Worm (Caenorhabditis elegans) whole organism, mixed stage, embryonic: ENCODE measurements around the gene wdr-60.

Experiments
- elt-3 ChIP-seq: fragments of 150-350 bp; optimal IDR thresholded peaks from 2 replicates; lab custom pipeline; 2014; ENCODE audit warnings: missing biosample characterization, missing genetic modification characterization
- mab-5 ChIP-seq: fragments of 150-350 bp; optimal IDR thresholded peaks from 2 replicates; lab custom pipeline; 2014; ENCODE audit warnings: missing biosample characterization, missing genetic modification characterization
- nhr-237 ChIP-seq: fragments of 150-350 bp; optimal IDR thresholded peaks from 2 replicates; lab custom pipeline; 2014; ENCODE audit warnings: missing biosample characterization, missing genetic modification characterization
- nhr-28 ChIP-seq: fragments of 150-350 bp; optimal IDR thresholded peaks from 2 replicates; lab custom pipeline; 2014; ENCODE audit warnings: missing biosample characterization, missing genetic modification characterization

DNA sequence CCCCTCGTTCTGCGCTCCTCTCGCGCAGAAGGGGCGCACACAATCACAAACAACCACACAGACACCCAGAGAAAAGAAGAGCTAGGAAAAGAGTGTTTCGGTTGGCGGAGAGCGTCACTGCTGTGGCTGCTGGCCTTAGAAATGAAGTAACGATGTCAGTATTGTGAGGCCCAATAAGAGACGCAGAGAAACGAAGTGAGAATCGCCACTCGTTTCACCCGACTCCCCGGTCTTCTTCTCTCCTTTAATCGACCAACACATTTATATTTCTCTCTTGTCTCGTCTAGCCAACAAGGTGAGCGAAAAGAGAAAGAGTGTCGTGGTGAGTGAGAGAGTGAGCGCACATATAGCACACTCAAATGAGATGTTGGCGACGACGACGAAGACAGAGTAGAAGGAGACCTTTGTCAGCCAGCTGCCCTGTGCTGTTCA is 26.9 kb downstream of the wdr-60 start:
- TF ChIP-seq nhr-28 (tag; lab: Kevin White, UChicago) = no peak
- TF ChIP-seq elt-3 = no peak
- no peak for TF ChIP-seq mab-5 (tag; lab: Kevin White, UChicago)
- peak; percentile 63 for TF ChIP-seq nhr-237
